Worm (Caenorhabditis elegans) whole organism, mixed stage, embryonic: Measurements from ENCODE around the gene lem-2.
A peak's percentile ranks its signal among the peaks of the same experiment; 100 is the strongest.

Experiments used
- M03D4.4 ChIP-seq: sonication (generic microtip); optimal IDR thresholded peaks from 2 replicates; lab custom pipeline; 2017; ENCODE audit warnings: mild to moderate bottlenecking, missing genetic modification characterization, missing compliant biosample characterization
- bed-3 ChIP-seq: fragments of 200-800 bp; sonication (Bioruptor generic); optimal IDR thresholded peaks from 3 replicates; lab custom pipeline; 2018; ENCODE audit warnings: mild to moderate bottlenecking, missing genetic modification characterization, moderate library complexity, missing compliant biosample characterization
- blmp-1 ChIP-seq: fragments of 150-350 bp; optimal IDR thresholded peaks from 2 replicates; lab custom pipeline; 2014; ENCODE audit warnings: missing biosample characterization, missing genetic modification characterization
- ceh-39 ChIP-seq: fragments of 150-350 bp; optimal IDR thresholded peaks from 2 replicates; lab custom pipeline; 2014; ENCODE audit warnings: missing biosample characterization, missing genetic modification characterization
- ceh-43 ChIP-seq: fragments of 200-800 bp; sonication (Bioruptor generic); optimal IDR thresholded peaks from 2 replicates; lab custom pipeline; 2018; ENCODE audit warnings: mild to moderate bottlenecking, missing genetic modification characterization, moderate library complexity, missing compliant biosample characterization
- ceh-83 ChIP-seq: fragments of 200-800 bp; sonication (Bioruptor generic); optimal IDR thresholded peaks from 2 replicates; lab custom pipeline; 2018; ENCODE audit warnings: mild to moderate bottlenecking, missing genetic modification characterization, missing compliant biosample characterization
- ces-1 ChIP-seq: fragments of 150-350 bp; optimal IDR thresholded peaks from 2 replicates; lab custom pipeline; 2014; ENCODE audit warnings: missing biosample characterization, missing genetic modification reagents, missing genetic modification characterization
- cnd-1 ChIP-seq: fragments of 200-800 bp; sonication (Bioruptor generic); optimal IDR thresholded peaks from 2 replicates; lab custom pipeline; 2018; ENCODE audit warnings: mild to moderate bottlenecking, missing genetic modification characterization, missing compliant biosample characterization
- drap-1 ChIP-seq: fragments of 200-800 bp; sonication (Bioruptor generic); optimal IDR thresholded peaks from 3 replicates; lab custom pipeline; 2018; ENCODE audit warnings: mild to moderate bottlenecking, missing genetic modification characterization, missing compliant biosample characterization
- elt-1 ChIP-seq: sonication (generic microtip); optimal IDR thresholded peaks from 2 replicates; lab custom pipeline; 2017; ENCODE audit warnings: missing genetic modification characterization, mild to moderate bottlenecking, missing compliant biosample characterization, antibody characterized with exemption, moderate library complexity, borderline replicate concordance; ENCODE audit not compliant: insufficient read depth
- elt-3 ChIP-seq: fragments of 150-350 bp; optimal IDR thresholded peaks from 2 replicates; lab custom pipeline; 2014; ENCODE audit warnings: missing biosample characterization, missing genetic modification characterization
- flh-1 ChIP-seq: fragments of 200-800 bp; sonication (Bioruptor generic); optimal IDR thresholded peaks from 2 replicates; lab custom pipeline; 2018; ENCODE audit warnings: mild to moderate bottlenecking, missing genetic modification characterization, moderate library complexity, missing compliant biosample characterization
- ham-2 ChIP-seq: fragments of 200-800 bp; sonication (Bioruptor generic); optimal IDR thresholded peaks from 2 replicates; lab custom pipeline; 2018; ENCODE audit warnings: mild to moderate bottlenecking, missing genetic modification characterization, missing compliant biosample characterization
- hlh-1 ChIP-seq: fragments of 150-350 bp; optimal IDR thresholded peaks from 2 replicates; lab custom pipeline; 2014; ENCODE audit warnings: missing biosample characterization, missing genetic modification reagents, missing genetic modification characterization
- lin-13 ChIP-seq: fragments of 150-350 bp; optimal IDR thresholded peaks from 2 replicates; lab custom pipeline; 2014; ENCODE audit warnings: missing biosample characterization, missing genetic modification characterization
- lin-32 ChIP-seq: fragments of 200-800 bp; sonication (Bioruptor generic); optimal IDR thresholded peaks from 2 replicates; lab custom pipeline; 2018; ENCODE audit warnings: mild to moderate bottlenecking, missing genetic modification characterization, missing compliant biosample characterization
- lsy-2 ChIP-seq: fragments of 150-350 bp; optimal IDR thresholded peaks from 2 replicates; lab custom pipeline; 2014; ENCODE audit warnings: missing biosample characterization, missing genetic modification characterization
- mab-5 ChIP-seq: fragments of 150-350 bp; optimal IDR thresholded peaks from 2 replicates; lab custom pipeline; 2014; ENCODE audit warnings: missing biosample characterization, missing genetic modification characterization
- mep-1 ChIP-seq: fragments of 150-350 bp; optimal IDR thresholded peaks from 2 replicates; lab custom pipeline; 2017; ENCODE audit warnings: missing biosample characterization, missing genetic modification reagents, missing genetic modification characterization, inconsistent platforms
- mls-2 ChIP-seq: sonication (generic microtip); optimal IDR thresholded peaks from 2 replicates; lab custom pipeline; 2016; ENCODE audit warnings: mild to moderate bottlenecking, missing genetic modification characterization, moderate library complexity, missing compliant biosample characterization
- nhr-12 ChIP-seq: fragments of 150-350 bp; optimal IDR thresholded peaks from 2 replicates; lab custom pipeline; 2014; ENCODE audit warnings: missing biosample characterization, missing genetic modification characterization
- nhr-2 ChIP-seq: fragments of 150-350 bp; optimal IDR thresholded peaks from 2 replicates; lab custom pipeline; 2014; ENCODE audit warnings: missing biosample characterization, missing genetic modification characterization
- nhr-237 ChIP-seq: fragments of 150-350 bp; optimal IDR thresholded peaks from 2 replicates; lab custom pipeline; 2014; ENCODE audit warnings: missing biosample characterization, missing genetic modification characterization
- nhr-28 ChIP-seq: fragments of 150-350 bp; optimal IDR thresholded peaks from 2 replicates; lab custom pipeline; 2014; ENCODE audit warnings: missing biosample characterization, missing genetic modification characterization
- nhr-76 ChIP-seq: sonication (generic microtip); optimal IDR thresholded peaks from 2 replicates; lab custom pipeline; 2017; ENCODE audit warnings: missing biosample characterization, missing genetic modification characterization
- pha-4 ChIP-seq: fragments of 150-350 bp; optimal IDR thresholded peaks from 2 replicates; lab custom pipeline; 2018; ENCODE audit warnings: missing biosample characterization, missing genetic modification reagents, missing genetic modification characterization
- sem-2 ChIP-seq: fragments of 200-800 bp; sonication (Bioruptor generic); optimal IDR thresholded peaks from 2 replicates; lab custom pipeline; 2018; ENCODE audit warnings: mild to moderate bottlenecking, missing genetic modification characterization, missing compliant biosample characterization
- snpc-4 ChIP-seq: fragments of 150-350 bp; optimal IDR thresholded peaks from 2 replicates; lab custom pipeline; 2014; ENCODE audit warnings: missing biosample characterization, missing genetic modification characterization
- sptf-1 ChIP-seq: sonication (generic microtip); optimal IDR thresholded peaks from 2 replicates; lab custom pipeline; 2017; ENCODE audit warnings: mild to moderate bottlenecking, missing genetic modification characterization, moderate library complexity, missing compliant biosample characterization
- tbx-8 ChIP-seq: fragments of 200-800 bp; sonication (Bioruptor generic); optimal IDR thresholded peaks from 2 replicates; lab custom pipeline; 2018; ENCODE audit warnings: mild to moderate bottlenecking, missing genetic modification characterization, moderate library complexity, missing compliant biosample characterization
- unc-120 ChIP-seq: sonication (generic microtip); optimal IDR thresholded peaks from 2 replicates; lab custom pipeline; 2017; ENCODE audit warnings: missing genetic modification characterization, missing compliant biosample characterization; ENCODE audit not compliant: poor library complexity, severe bottlenecking
- unc-39 ChIP-seq: fragments of 150-350 bp; optimal IDR thresholded peaks from 2 replicates; lab custom pipeline; 2014; ENCODE audit warnings: missing biosample characterization, missing genetic modification characterization
- unc-62 ChIP-seq: fragments of 150-350 bp; optimal IDR thresholded peaks from 2 replicates; lab custom pipeline; 2014; ENCODE audit warnings: missing biosample characterization, missing genetic modification reagents, missing genetic modification characterization
- zip-8 ChIP-seq: fragments of 150-350 bp; optimal IDR thresholded peaks from 2 replicates; lab custom pipeline; 2014; ENCODE audit warnings: missing biosample characterization, missing genetic modification characterization
- ztf-11 ChIP-seq: fragments of 150-350 bp; optimal IDR thresholded peaks from 2 replicates; lab custom pipeline; 2014; ENCODE audit warnings: missing biosample characterization, missing genetic modification characterization

Gene lem-2

ce11 chrII:14055717-14056116, 7.5 kb upstream of the lem-2 start:
- TF ChIP-seq M03D4.4 (tag; lab: Kevin White, UChicago): no peak
- TF ChIP-seq nhr-28 (tag; lab: Kevin White, UChicago): no peak
- TF ChIP-seq, all 35 proteins: peak for 0

ce11 chrII:14059767-14060166, 3.5 kb upstream of the lem-2 start, which contains the start of gene rpb-11:
Gene rpb-11 (plus strand): TSS chrII:14060085.
- no peak for TF ChIP-seq elt-3 (tag; lab: Kevin White, UChicago)
- TF ChIP-seq elt-1 (tag; lab: Kevin White, UChicago): peak; percentile 53
- no peak for TF ChIP-seq blmp-1
- peak; percentile 83 for TF ChIP-seq lsy-2 (tag; lab: Kevin White, UChicago)
- TF ChIP-seq nhr-12 (tag; lab: Kevin White, UChicago): no peak
- TF ChIP-seq pha-4 (tag; lab: Kevin White, UChicago): peak; percentile 87
- peak; percentile 59 for TF ChIP-seq ces-1
- TF ChIP-seq nhr-76 (tag; lab: Kevin White, UChicago): no peak
- no peak for TF ChIP-seq ham-2 (GFP tag; lab: Kevin White, UChicago)
- peak; percentile 65 for TF ChIP-seq drap-1 (GFP tag; lab: Kevin White, UChicago)
- TF ChIP-seq ceh-43 (GFP tag; lab: Kevin White, UChicago): peak; percentile 66
- TF ChIP-seq M03D4.4 (tag; lab: Kevin White, UChicago): peak; percentile 79
- TF ChIP-seq snpc-4 (tag; lab: Kevin White, UChicago): no peak
- peak; percentile 80 for TF ChIP-seq sptf-1 (tag; lab: Kevin White, UChicago)
- no peak for TF ChIP-seq zip-8 (tag; lab: Kevin White, UChicago)
- peak; percentile 45 for TF ChIP-seq unc-120
- peak; percentile 34 for TF ChIP-seq lin-32 (GFP tag; lab: Kevin White, UChicago)
- TF ChIP-seq cnd-1 (tag; lab: Kevin White, UChicago): peak; percentile 45
- peak; percentile 95 for TF ChIP-seq mep-1 (tag; lab: Kevin White, UChicago)
- peak; percentile 81 for TF ChIP-seq nhr-237
- peak; percentile 7 for TF ChIP-seq unc-62 (GFP tag; lab: Kevin White, UChicago)
- no peak for TF ChIP-seq mab-5
- peak; percentile 19 for TF ChIP-seq nhr-2 (tag; lab: Kevin White, UChicago)
- TF ChIP-seq mls-2: peak; percentile 78
- no peak for TF ChIP-seq nhr-28 (tag; lab: Kevin White, UChicago)
- peak; percentile 42 for TF ChIP-seq hlh-1
- TF ChIP-seq bed-3: peak; percentile 37
- TF ChIP-seq flh-1 (GFP tag; lab: Kevin White, UChicago): no peak
- TF ChIP-seq ceh-39 (tag; lab: Kevin White, UChicago): peak; percentile 33
- TF ChIP-seq ztf-11 (tag; lab: Kevin White, UChicago): peak; percentile 22
- TF ChIP-seq sem-2 (GFP tag; lab: Kevin White, UChicago): no peak
- TF ChIP-seq ceh-83 (GFP tag; lab: Kevin White, UChicago): no peak
- no peak for TF ChIP-seq tbx-8 (GFP tag; lab: Kevin White, UChicago)
- TF ChIP-seq lin-13 (tag; lab: Kevin White, UChicago): peak; percentile 97
- TF ChIP-seq unc-39 (tag; lab: Kevin White, UChicago): no peak

ce11 chrII:14060439-14060838, 2.8 kb upstream of the lem-2 start, which contains the start of gene W01G7.4:
Gene W01G7.4 (plus strand): TSS chrII:14060739.
- TF ChIP-seq ham-2 (GFP tag; lab: Kevin White, UChicago) (no peak), elt-1 (tag; lab: Kevin White, UChicago) (no peak), nhr-28 (tag; lab: Kevin White, UChicago) (no peak), bed-3 (no peak), ceh-43 (GFP tag; lab: Kevin White, UChicago) (no peak), pha-4 (tag; lab: Kevin White, UChicago) (no peak), M03D4.4 (tag; lab: Kevin White, UChicago) (no peak), sem-2 (GFP tag; lab: Kevin White, UChicago) (no peak), hlh-1 (no peak), ceh-83 (GFP tag; lab: Kevin White, UChicago) (no peak), blmp-1 (no peak), flh-1 (GFP tag; lab: Kevin White, UChicago) (no peak), mls-2 (no peak), nhr-12 (tag; lab: Kevin White, UChicago) (no peak), unc-39 (tag; lab: Kevin White, UChicago) (no peak), mep-1 (tag; lab: Kevin White, UChicago) (no peak), sptf-1 (tag; lab: Kevin White, UChicago) (no peak)
- TF ChIP-seq, all 35 proteins: peak for 0
